Worm (Caenorhabditis elegans): ENCODE measurements around the gene srz-38.

- TF ChIP-seq pha-4 (tag; optimal IDR thresholded peaks at IDR 0.05) (no peak), nhr-28 (tag; optimal IDR thresholded peaks at IDR 0.05) (no peak), lin-13 (tag; optimal IDR thresholded peaks at IDR 0.05) (no peak), blmp-1 (tag; optimal IDR thresholded peaks at IDR 0.05) (no peak), unc-62 (GFP tag; optimal IDR thresholded peaks at IDR 0.05) (no peak), mls-2 (tag; optimal IDR thresholded peaks at IDR 0.05) (no peak), snpc-4 (tag; optimal IDR thresholded peaks at IDR 0.05) (no peak), elt-3 (tag; optimal IDR thresholded peaks at IDR 0.05) (no peak), mab-5 (tag; optimal IDR thresholded peaks at IDR 0.05) (no peak)
These were observed 2.6 kb upstream of the srz-38 start, which contains the start of gene srz-71 for ce11 chrIV:16332585-16332984.

Data from whole organism, mixed stage, embryonic.